Fruit fly (Drosophila melanogaster) whole organism, embryonic: ENCODE results near the gene Jhbp5.

Experiments
- Blimp-1 ChIP-seq: fragments of 200-800 bp; sonication (Bioruptor generic); optimal IDR thresholded peaks from 3 replicates; lab custom pipeline; 2018; ENCODE audit warnings: missing biosample characterization, missing genetic modification characterization, mild to moderate bottlenecking, moderate library complexity, missing genetic modification reagents
- CG13894 ChIP-seq: fragments of 200-800 bp; sonication (Bioruptor generic); optimal IDR thresholded peaks from 3 replicates; lab custom pipeline; 2018; ENCODE audit warnings: missing biosample characterization, mild to moderate bottlenecking, missing genetic modification characterization, moderate library complexity
- Hr51 ChIP-seq, 2 experiments: fragments of 200-800 bp; sonication (Bioruptor generic); optimal IDR thresholded peaks; 2 replicates in 1 of 2; 3 replicates in 1 of 2; lab custom pipeline; 2016 to 2018; ENCODE audit warnings: missing biosample characterization in 2 of 2, missing genetic modification characterization in 2 of 2, mild to moderate bottlenecking in 1 of 2, moderate library complexity in 1 of 2
- Spps ChIP-seq: fragments of 200-800 bp; sonication (Bioruptor generic); optimal IDR thresholded peaks from 2 replicates; lab custom pipeline; 2018; ENCODE audit warnings: missing biosample characterization, mild to moderate bottlenecking, missing genetic modification characterization
- Trl ChIP-seq, 3 experiments: fragments of >200 bp in 2 of 3; fragments of 200-800 bp in 1 of 3; sonication (Bioruptor generic) in 1 of 3; optimal IDR thresholded peaks; 2 replicates in 1 of 3; 3 replicates in 2 of 3; lab custom pipeline; 2016 to 2017; ENCODE audit warnings: missing biosample characterization in 1 of 3, missing genetic modification characterization in 1 of 3
- dpn ChIP-seq, 2 experiments: fragments of 200-800 bp; sonication (Bioruptor generic); optimal IDR thresholded peaks; 3 replicates each; lab custom pipeline; 2016; ENCODE audit warnings: missing biosample characterization in 2 of 2, missing genetic modification characterization in 2 of 2
- fd3F ChIP-seq: fragments of 200-800 bp; sonication (Bioruptor generic); optimal IDR thresholded peaks from 2 replicates; lab custom pipeline; 2018; ENCODE audit warnings: missing biosample characterization, mild to moderate bottlenecking, missing genetic modification characterization, moderate library complexity

DNA sequence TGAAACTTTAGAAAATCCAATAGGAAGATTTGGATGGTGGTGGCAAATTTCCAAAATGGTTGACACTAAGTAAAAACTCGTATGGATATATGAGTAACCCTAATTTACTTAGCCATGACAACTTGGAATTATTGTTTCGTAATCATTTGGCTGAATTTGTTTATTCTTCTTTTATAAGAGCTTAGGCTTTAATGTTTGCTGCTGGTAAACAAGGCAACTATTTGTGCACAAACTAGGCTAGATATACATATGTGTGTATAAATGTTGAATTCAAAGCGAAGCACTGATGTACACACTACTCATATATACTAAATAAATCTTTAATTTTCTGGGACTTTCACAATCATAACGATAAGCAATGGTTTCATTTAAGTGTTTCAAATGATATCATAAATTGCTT lies 40.0 kb downstream of the Jhbp5 start:
- TF ChIP-seq fd3F (GFP tag; lab: Kevin White, UChicago) (peak; percentile 47), Trl (optimal IDR thresholded peaks at IDR 0.05; lab: Kevin White, UChicago) (no peak), Trl (GFP tag; optimal IDR thresholded peaks at IDR 0.05; lab: Kevin White, UChicago) (peak; percentile 20), CG13894 (tag; lab: Kevin White, UChicago) (no peak), Hr51 (GFP tag; optimal IDR thresholded peaks at IDR 0.05; lab: Kevin White, UChicago) (peak in 1 of 2 experiments; percentile 30), dpn (GFP tag; optimal IDR thresholded peaks at IDR 0.05; lab: Kevin White, UChicago) (no peak), Blimp-1 (peak; percentile 65), Spps (tag; lab: Kevin White, UChicago) (no peak)
